Worm (Caenorhabditis elegans): ENCODE results near the gene F07C4.11.

Gene F07C4.11

ce11 chrV:7643416-7643815 is at the start of gene F07C4.11:
Gene F07C4.11 (minus strand): TSS chrV:7643516.
- no peak for TF ChIP-seq D2030.7 (GFP tag; IDR thresholded peaks at IDR 0.05)
- no peak for TF ChIP-seq mel-28 (tag; optimal IDR thresholded peaks at IDR 0.05; ENCODE audit: borderline replicate concordance)
- TF ChIP-seq F37B4.10 (GFP tag; IDR thresholded peaks at IDR 0.05): no peak
- TF ChIP-seq ztf-26 (tag; optimal IDR thresholded peaks at IDR 0.05): no peak
- TF ChIP-seq pbrm-1 (GFP tag; IDR thresholded peaks at IDR 0.05): no peak
- no peak for TF ChIP-seq F57C9.4 (tag; optimal IDR thresholded peaks at IDR 0.05)
- TF ChIP-seq mes-4 (tag; optimal IDR thresholded peaks at IDR 0.05): no peak
- TF ChIP-seq snpc-4 (GFP tag; optimal IDR thresholded peaks at IDR 0.05): no peak
- no peak for TF ChIP-seq snpc-4 (tag; optimal IDR thresholded peaks at IDR 0.05)
- no peak for TF ChIP-seq Y56A3A.18 (GFP tag; IDR thresholded peaks at IDR 0.05)

ce11 chrV:7690637-7691036 is 47.3 kb upstream of the F07C4.11 start:
- TF ChIP-seq ztf-25 (GFP tag; IDR thresholded peaks at IDR 0.05) (no peak), hlh-26 (GFP tag; conservative IDR thresholded peaks at IDR 0.05) (no peak), tbp1 (GFP tag; optimal IDR thresholded peaks at IDR 0.05) (no peak), Y95B8A.8 (GFP tag; IDR thresholded peaks at IDR 0.05) (no peak), hmg-20 (GFP tag; IDR thresholded peaks at IDR 0.05) (no peak), attf-3 (GFP tag; conservative IDR thresholded peaks at IDR 0.05) (no peak), dpl-1 (GFP tag; optimal IDR thresholded peaks at IDR 0.05) (no peak), mxl-1 (tag; optimal IDR thresholded peaks at IDR 0.05) (no peak), ztf-3 (GFP tag; optimal IDR thresholded peaks at IDR 0.05) (no peak), egl-18 (GFP tag; IDR thresholded peaks at IDR 0.05) (no peak), hrde-1 (tag; optimal IDR thresholded peaks at IDR 0.05; ENCODE audit: borderline replicate concordance) (no peak), F49E8.2 (tag; optimal IDR thresholded peaks at IDR 0.05; ENCODE audit: insufficient read depth) (no peak), fkh-3 (tag; optimal IDR thresholded peaks at IDR 0.05) (no peak), rcor-1 (GFP tag; IDR thresholded peaks at IDR 0.05) (no peak)

ce11 chrV:7689888-7690287 is 46.6 kb upstream of the F07C4.11 start, which contains the start of gene C12D5.9:
Gene C12D5.9 (minus strand): TSS chrV:7689988.
- no peak for TF ChIP-seq nhr-90 (tag; optimal IDR thresholded peaks at IDR 0.05)
- TF ChIP-seq C17E4.6 (GFP tag; IDR thresholded peaks at IDR 0.05): no peak
- TF ChIP-seq Y67H2A.10 (GFP tag; conservative IDR thresholded peaks at IDR 0.05): no peak
- TF ChIP-seq F22D6.2 (tag; optimal IDR thresholded peaks at IDR 0.05): no peak
- no peak for TF ChIP-seq nfya-1 (tag; optimal IDR thresholded peaks at IDR 0.05; ENCODE audit: borderline replicate concordance, insufficient read depth)
- TF ChIP-seq ceh-79 (tag; optimal IDR thresholded peaks at IDR 0.05): no peak
- TF ChIP-seq rcor-1 (GFP tag; IDR thresholded peaks at IDR 0.05): no peak

ce11 chrV:7686189-7686588 is 42.9 kb upstream of the F07C4.11 start, which contains the start of the genes nhr-94 and nhr-152:
Gene nhr-94 (minus strand): TSS chrV:7686335.
Gene nhr-152 (plus strand): TSS chrV:7686350.
- no peak for TF ChIP-seq snpc-3.4 (tag; optimal IDR thresholded peaks at IDR 0.05)
- no peak for TF ChIP-seq dox-1 (GFP tag; IDR thresholded peaks at IDR 0.05)

ce11 chrV:7683907-7684655 is 40.8 kb upstream of the F07C4.11 start, which contains the start of gene sre-11:
Gene sre-11 (minus strand): TSS chrV:7683957.
- TF ChIP-seq dpff-1 (tag; optimal IDR thresholded peaks at IDR 0.05) (no peak), nhr-120 (GFP tag; IDR thresholded peaks at IDR 0.05) (no peak), sdz-38 (tag; optimal IDR thresholded peaks at IDR 0.05) (no peak), Y56A3A.18 (GFP tag; IDR thresholded peaks at IDR 0.05) (no peak), D2030.7 (GFP tag; IDR thresholded peaks at IDR 0.05) (no peak), athp-1 (tag; optimal IDR thresholded peaks at IDR 0.05) (no peak), somi-1 (GFP tag; optimal IDR thresholded peaks at IDR 0.05) (no peak), ztf-26 (tag; optimal IDR thresholded peaks at IDR 0.05) (no peak), efl-1 (GFP tag; optimal IDR thresholded peaks at IDR 0.05) (no peak), K12H6.12 (tag; optimal IDR thresholded peaks at IDR 0.05) (no peak), nhr-90 (tag; optimal IDR thresholded peaks at IDR 0.05) (no peak), unc-130 (GFP tag; optimal IDR thresholded peaks at IDR 0.05) (no peak), Y79H2A.3 (GFP tag; conservative IDR thresholded peaks at IDR 0.05) (no peak), madf-8 (GFP tag; conservative IDR thresholded peaks at IDR 0.05) (no peak), nhr-179 (tag; optimal IDR thresholded peaks at IDR 0.05) (no peak), rcor-1 (GFP tag; IDR thresholded peaks at IDR 0.05) (no peak)

Measured in whole organism, young adult.